Worm (Caenorhabditis elegans) whole organism, mixed stage, embryonic: ENCODE measurements around the gene mps-1.

Experiments used
- bed-3 ChIP-seq: fragments of 200-800 bp; sonication (Bioruptor generic); optimal IDR thresholded peaks from 3 replicates; lab custom pipeline; 2018; ENCODE audit warnings: mild to moderate bottlenecking, missing genetic modification characterization, moderate library complexity, missing compliant biosample characterization
- blmp-1 ChIP-seq: fragments of 150-350 bp; optimal IDR thresholded peaks from 2 replicates; lab custom pipeline; 2014; ENCODE audit warnings: missing biosample characterization, missing genetic modification characterization
- ceh-39 ChIP-seq: fragments of 150-350 bp; optimal IDR thresholded peaks from 2 replicates; lab custom pipeline; 2014; ENCODE audit warnings: missing biosample characterization, missing genetic modification characterization
- ceh-43 ChIP-seq: fragments of 200-800 bp; sonication (Bioruptor generic); optimal IDR thresholded peaks from 2 replicates; lab custom pipeline; 2018; ENCODE audit warnings: mild to moderate bottlenecking, missing genetic modification characterization, moderate library complexity, missing compliant biosample characterization
- ces-1 ChIP-seq: fragments of 150-350 bp; optimal IDR thresholded peaks from 2 replicates; lab custom pipeline; 2014; ENCODE audit warnings: missing biosample characterization, missing genetic modification reagents, missing genetic modification characterization
- drap-1 ChIP-seq: fragments of 200-800 bp; sonication (Bioruptor generic); optimal IDR thresholded peaks from 3 replicates; lab custom pipeline; 2018; ENCODE audit warnings: mild to moderate bottlenecking, missing genetic modification characterization, missing compliant biosample characterization
- elt-3 ChIP-seq: fragments of 150-350 bp; optimal IDR thresholded peaks from 2 replicates; lab custom pipeline; 2014; ENCODE audit warnings: missing biosample characterization, missing genetic modification characterization
- flh-1 ChIP-seq: fragments of 200-800 bp; sonication (Bioruptor generic); optimal IDR thresholded peaks from 2 replicates; lab custom pipeline; 2018; ENCODE audit warnings: mild to moderate bottlenecking, missing genetic modification characterization, moderate library complexity, missing compliant biosample characterization
- ham-2 ChIP-seq: fragments of 200-800 bp; sonication (Bioruptor generic); optimal IDR thresholded peaks from 2 replicates; lab custom pipeline; 2018; ENCODE audit warnings: mild to moderate bottlenecking, missing genetic modification characterization, missing compliant biosample characterization
- hlh-1 ChIP-seq: fragments of 150-350 bp; optimal IDR thresholded peaks from 2 replicates; lab custom pipeline; 2014; ENCODE audit warnings: missing biosample characterization, missing genetic modification reagents, missing genetic modification characterization
- lin-13 ChIP-seq: fragments of 150-350 bp; optimal IDR thresholded peaks from 2 replicates; lab custom pipeline; 2014; ENCODE audit warnings: missing biosample characterization, missing genetic modification characterization
- lin-32 ChIP-seq: fragments of 200-800 bp; sonication (Bioruptor generic); optimal IDR thresholded peaks from 2 replicates; lab custom pipeline; 2018; ENCODE audit warnings: mild to moderate bottlenecking, missing genetic modification characterization, missing compliant biosample characterization
- lsy-2 ChIP-seq: fragments of 150-350 bp; optimal IDR thresholded peaks from 2 replicates; lab custom pipeline; 2014; ENCODE audit warnings: missing biosample characterization, missing genetic modification characterization
- mab-5 ChIP-seq: fragments of 150-350 bp; optimal IDR thresholded peaks from 2 replicates; lab custom pipeline; 2014; ENCODE audit warnings: missing biosample characterization, missing genetic modification characterization
- mep-1 ChIP-seq: fragments of 150-350 bp; optimal IDR thresholded peaks from 2 replicates; lab custom pipeline; 2017; ENCODE audit warnings: missing biosample characterization, missing genetic modification reagents, missing genetic modification characterization, inconsistent platforms
- mls-2 ChIP-seq: sonication (generic microtip); optimal IDR thresholded peaks from 2 replicates; lab custom pipeline; 2016; ENCODE audit warnings: mild to moderate bottlenecking, missing genetic modification characterization, moderate library complexity, missing compliant biosample characterization
- nhr-12 ChIP-seq: fragments of 150-350 bp; optimal IDR thresholded peaks from 2 replicates; lab custom pipeline; 2014; ENCODE audit warnings: missing biosample characterization, missing genetic modification characterization
- nhr-28 ChIP-seq: fragments of 150-350 bp; optimal IDR thresholded peaks from 2 replicates; lab custom pipeline; 2014; ENCODE audit warnings: missing biosample characterization, missing genetic modification characterization
- nhr-76 ChIP-seq: sonication (generic microtip); optimal IDR thresholded peaks from 2 replicates; lab custom pipeline; 2017; ENCODE audit warnings: missing biosample characterization, missing genetic modification characterization
- pha-4 ChIP-seq: fragments of 150-350 bp; optimal IDR thresholded peaks from 2 replicates; lab custom pipeline; 2018; ENCODE audit warnings: missing biosample characterization, missing genetic modification reagents, missing genetic modification characterization
- snpc-4 ChIP-seq: fragments of 150-350 bp; optimal IDR thresholded peaks from 2 replicates; lab custom pipeline; 2014; ENCODE audit warnings: missing biosample characterization, missing genetic modification characterization
- sptf-1 ChIP-seq: sonication (generic microtip); optimal IDR thresholded peaks from 2 replicates; lab custom pipeline; 2017; ENCODE audit warnings: mild to moderate bottlenecking, missing genetic modification characterization, moderate library complexity, missing compliant biosample characterization
- tbx-8 ChIP-seq: fragments of 200-800 bp; sonication (Bioruptor generic); optimal IDR thresholded peaks from 2 replicates; lab custom pipeline; 2018; ENCODE audit warnings: mild to moderate bottlenecking, missing genetic modification characterization, moderate library complexity, missing compliant biosample characterization
- unc-120 ChIP-seq: sonication (generic microtip); optimal IDR thresholded peaks from 2 replicates; lab custom pipeline; 2017; ENCODE audit warnings: missing genetic modification characterization, missing compliant biosample characterization; ENCODE audit not compliant: poor library complexity, severe bottlenecking
- unc-39 ChIP-seq: fragments of 150-350 bp; optimal IDR thresholded peaks from 2 replicates; lab custom pipeline; 2014; ENCODE audit warnings: missing biosample characterization, missing genetic modification characterization
- unc-62 ChIP-seq: fragments of 150-350 bp; optimal IDR thresholded peaks from 2 replicates; lab custom pipeline; 2014; ENCODE audit warnings: missing biosample characterization, missing genetic modification reagents, missing genetic modification characterization
- zip-8 ChIP-seq: fragments of 150-350 bp; optimal IDR thresholded peaks from 2 replicates; lab custom pipeline; 2014; ENCODE audit warnings: missing biosample characterization, missing genetic modification characterization
- ztf-11 ChIP-seq: fragments of 150-350 bp; optimal IDR thresholded peaks from 2 replicates; lab custom pipeline; 2014; ENCODE audit warnings: missing biosample characterization, missing genetic modification characterization

mps-1 gene

DNA sequence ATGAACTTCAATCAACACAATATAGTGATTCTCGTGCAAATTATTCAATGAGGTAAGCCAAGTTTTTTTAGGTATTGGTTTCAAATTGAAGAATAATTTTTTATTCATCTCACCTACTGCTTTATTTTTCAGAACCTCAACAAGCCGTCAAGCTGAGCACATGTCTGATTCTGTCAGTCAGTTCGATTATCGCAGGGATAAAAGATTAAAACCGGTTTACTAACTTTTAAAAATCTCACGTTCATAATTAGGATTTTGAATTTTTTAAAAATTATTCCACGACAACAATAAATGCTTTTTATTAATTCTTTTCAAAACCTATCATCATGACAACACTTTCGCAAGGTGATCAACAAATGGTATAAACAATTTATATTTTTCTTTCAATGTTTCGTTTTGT, 31.9 kb downstream of the mps-1 start, which contains the start of gene F13H8.12:
TSS of gene F13H8.12 (plus strand) at position 301 of the 400 bp plus-strand sequence.
- no peak for TF ChIP-seq nhr-28
- no peak for TF ChIP-seq ztf-11 (tag; lab: Kevin White, UChicago)
- TF ChIP-seq nhr-12 (tag; lab: Kevin White, UChicago), result no peak
- TF ChIP-seq tbx-8 (GFP tag; lab: Kevin White, UChicago), result no peak
- TF ChIP-seq sptf-1 (tag; lab: Kevin White, UChicago), result no peak
- no peak for TF ChIP-seq unc-39 (tag; lab: Kevin White, UChicago)
- TF ChIP-seq unc-120 (tag; lab: Kevin White, UChicago), result no peak
- no peak for TF ChIP-seq hlh-1 (tag; lab: Kevin White, UChicago)
- no peak for TF ChIP-seq lin-13 (tag; lab: Kevin White, UChicago)
- no peak for TF ChIP-seq lin-32 (GFP tag; lab: Kevin White, UChicago)
- no peak for TF ChIP-seq elt-3 (tag; lab: Kevin White, UChicago)
- TF ChIP-seq lsy-2, result no peak
- no peak for TF ChIP-seq blmp-1 (tag; lab: Kevin White, UChicago)

DNA sequence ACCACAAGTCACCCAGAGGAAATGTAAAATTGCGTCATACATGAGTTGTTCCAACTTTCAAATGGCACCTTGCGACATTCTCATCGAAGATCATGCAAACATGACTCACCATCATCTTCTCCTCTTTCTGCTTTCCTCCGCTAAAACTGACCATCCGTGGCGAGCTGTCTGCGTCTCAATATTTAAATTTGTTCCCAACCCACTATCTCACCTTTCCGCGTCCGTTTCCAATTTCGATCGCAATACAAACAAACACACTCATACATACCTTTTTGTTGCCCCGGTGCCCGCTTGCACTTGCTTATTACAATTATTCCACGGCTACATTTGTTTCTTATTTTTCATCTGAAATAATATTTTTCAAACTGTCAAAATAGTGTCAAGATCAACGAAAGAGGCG, 33.5 kb downstream of the mps-1 start, which contains the start of gene nmgp-1:
TSS of gene nmgp-1 (plus strand) at position 174 of the 400 bp plus-strand sequence.
- no peak for TF ChIP-seq ces-1
- TF ChIP-seq mab-5 (tag; lab: Kevin White, UChicago), result no peak
- TF ChIP-seq drap-1 (GFP tag; lab: Kevin White, UChicago), result no peak
- no peak for TF ChIP-seq mep-1
- no peak for TF ChIP-seq flh-1 (GFP tag; lab: Kevin White, UChicago)
- no peak for TF ChIP-seq lin-13 (tag; lab: Kevin White, UChicago)
- no peak for TF ChIP-seq ztf-11 (tag; lab: Kevin White, UChicago)
- no peak for TF ChIP-seq ham-2
- TF ChIP-seq zip-8, result peak; percentile 35
- TF ChIP-seq unc-39 (tag; lab: Kevin White, UChicago), result no peak
- TF ChIP-seq snpc-4 (tag; lab: Kevin White, UChicago), result no peak
- no peak for TF ChIP-seq blmp-1 (tag; lab: Kevin White, UChicago)
- TF ChIP-seq nhr-76 (tag; lab: Kevin White, UChicago), result no peak
- TF ChIP-seq pha-4 (tag; lab: Kevin White, UChicago), result peak; percentile 13
- TF ChIP-seq unc-62 (GFP tag; lab: Kevin White, UChicago), result no peak
- TF ChIP-seq, all 35 proteins: peak for 2

DNA sequence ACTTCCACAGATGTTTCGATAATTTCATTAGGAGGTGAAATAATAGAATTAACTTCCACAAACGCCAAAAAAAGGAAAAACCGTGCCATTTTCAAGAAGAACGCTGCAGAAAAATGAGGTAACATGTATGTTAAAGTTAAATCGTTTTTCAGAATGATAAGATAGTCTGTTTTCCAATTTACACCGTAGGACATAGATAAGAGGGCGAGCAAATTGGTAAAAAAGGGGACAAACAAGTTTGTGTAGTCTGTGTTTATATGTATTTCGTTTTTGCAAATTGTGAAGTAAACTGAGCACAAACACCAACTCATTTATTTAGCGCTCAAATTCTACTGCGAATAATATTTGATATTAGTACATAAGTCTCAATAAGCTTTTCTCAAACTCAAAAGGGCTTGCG, 34.3 kb downstream of the mps-1 start, which contains the start of gene F13H8.11:
TSS of gene F13H8.11 (minus strand) at position 155 of the 400 bp plus-strand sequence.
- no peak for TF ChIP-seq mab-5 (tag; lab: Kevin White, UChicago)
- TF ChIP-seq ztf-11 (tag; lab: Kevin White, UChicago), result no peak
- no peak for TF ChIP-seq bed-3 (GFP tag; lab: Kevin White, UChicago)
- no peak for TF ChIP-seq ceh-43 (GFP tag; lab: Kevin White, UChicago)

DNA sequence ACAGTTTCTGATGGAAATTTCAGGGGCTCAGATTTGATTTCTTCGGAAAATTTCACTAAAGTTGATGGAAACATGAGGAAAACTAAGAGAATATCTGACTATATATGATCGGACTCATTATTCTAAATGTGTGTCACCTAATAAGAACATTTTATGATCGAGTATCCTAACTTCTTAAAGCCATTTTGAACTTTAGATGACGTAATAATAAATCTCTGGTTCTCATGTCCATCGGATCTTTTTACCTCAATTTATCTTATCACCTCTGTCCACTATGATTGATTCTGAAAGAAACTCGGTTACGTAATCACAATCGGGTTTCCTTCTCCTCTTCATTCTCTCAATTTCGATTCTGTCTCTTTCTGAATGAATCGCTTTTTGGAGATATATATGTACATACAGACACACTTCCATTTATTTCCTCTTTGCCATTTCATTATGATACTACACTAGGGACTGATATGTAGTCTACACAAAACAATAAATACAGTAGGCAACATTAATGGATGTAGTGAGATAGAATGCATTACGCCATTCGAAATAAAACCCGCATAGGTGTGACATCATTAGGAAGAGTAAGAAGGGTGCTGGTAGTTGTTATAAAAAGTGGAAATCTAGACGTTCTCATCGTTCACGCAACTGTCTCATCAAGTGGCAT, 36.8 kb downstream of the mps-1 start:
- TF ChIP-seq zip-8 (peak; percentile 98), sptf-1 (tag; lab: Kevin White, UChicago) (no peak)

DNA sequence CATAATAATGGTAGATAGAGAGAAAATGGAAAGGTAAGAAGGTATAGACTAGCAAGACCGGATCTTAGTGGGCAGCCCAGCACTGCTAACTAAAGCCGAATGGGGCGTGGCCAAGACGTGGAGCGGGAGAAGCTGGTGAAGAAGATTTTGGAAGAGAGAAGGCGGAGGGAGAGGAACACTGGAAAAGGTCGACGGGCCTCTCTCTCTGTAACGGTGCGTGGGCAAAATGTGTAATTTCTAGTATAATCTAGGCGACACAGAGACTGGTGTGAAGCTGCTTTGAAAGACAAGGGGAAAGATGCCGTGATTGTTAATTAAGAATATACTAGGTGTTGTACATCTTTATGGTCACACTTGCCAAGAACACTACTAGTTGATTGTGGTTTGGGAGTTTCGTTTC, 38.1 kb downstream of the mps-1 start, which contains the start of gene F13H8.5:
TSS of gene F13H8.5 (minus strand) at position 101 of the 400 bp plus-strand sequence.
- TF ChIP-seq ceh-43 (GFP tag; lab: Kevin White, UChicago) (no peak), unc-39 (tag; lab: Kevin White, UChicago) (no peak), tbx-8 (GFP tag; lab: Kevin White, UChicago) (no peak), hlh-1 (tag; lab: Kevin White, UChicago) (no peak), ceh-39 (no peak), unc-62 (GFP tag; lab: Kevin White, UChicago) (no peak), lsy-2 (no peak)

DNA sequence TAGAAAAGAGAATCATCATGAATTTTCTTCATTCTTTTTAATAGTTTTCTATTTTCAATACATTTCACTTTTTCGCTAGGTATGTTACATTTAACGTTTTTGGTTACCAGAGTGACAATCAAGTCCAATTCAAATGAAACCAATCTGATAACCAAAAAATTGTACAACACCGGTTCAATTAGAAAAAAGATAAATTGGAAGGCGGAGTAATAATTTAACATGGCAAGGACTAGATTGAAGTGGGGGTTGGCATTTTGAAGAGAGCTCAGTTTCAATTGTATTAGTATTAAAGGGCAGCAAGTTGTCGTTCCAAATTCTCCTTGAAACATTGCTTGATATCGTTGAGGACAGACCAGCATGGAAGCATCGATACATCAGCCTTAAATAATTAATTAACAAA, 41.5 kb downstream of the mps-1 start:
- TF ChIP-seq ces-1 (no peak), ham-2 (no peak), ceh-43 (GFP tag; lab: Kevin White, UChicago) (no peak), unc-39 (tag; lab: Kevin White, UChicago) (no peak), mls-2 (tag; lab: Kevin White, UChicago) (no peak)
